Fruit fly (Drosophila melanogaster) whole organism, larva: Measurements from ENCODE around the gene ry.

Experiments used
- noc ChIP-seq: fragments of 200-800 bp; sonication (Bioruptor generic); optimal IDR thresholded peaks from 3 replicates; lab custom pipeline; 2019; ENCODE audit warnings: missing biosample characterization, mild to moderate bottlenecking, missing genetic modification characterization, moderate library complexity

Gene ry

dm6 chr3R:13042258-13043032 lies 10.1 kb downstream of the ry start, which contains the start of gene snk:
TSS of gene snk (minus strand) at chr3R:13042770.
- TF ChIP-seq noc (tag; lab: Kevin White, UChicago), result no peak

- no peak for TF ChIP-seq noc (tag; lab: Kevin White, UChicago)
These were observed 11.5 kb downstream of the ry start, which contains the start of gene CG45122 for dm6 chr3R:13043857-13044256. TSS of gene CG45122 (plus strand) at chr3R:13044157.

- TF ChIP-seq noc (tag; lab: Kevin White, UChicago), result no peak
These were observed 12.1 kb downstream of the ry start, which contains the start of gene Hsc70-2 for dm6 chr3R:13044459-13044858. TSS of gene Hsc70-2 (plus strand) at chr3R:13044759.

dm6 chr3R:13047431-13047830 lies 15.1 kb downstream of the ry start, which contains the start of gene CG31157:
TSS of gene CG31157 (plus strand) at chr3R:13047731.
- no peak for TF ChIP-seq noc (tag; lab: Kevin White, UChicago)

dm6 chr3R:13051298-13051723 lies 19.0 kb downstream of the ry start, which contains the start of gene CG7966:
TSS of gene CG7966 (minus strand) at chr3R:13051453.
- TF ChIP-seq noc (tag; lab: Kevin White, UChicago), result peak; percentile 59

dm6 chr3R:13051942-13052693 lies 19.8 kb downstream of the ry start, which contains the start of gene pic:
TSS of gene pic (plus strand) at chr3R:13052245.
- no peak for TF ChIP-seq noc (tag; lab: Kevin White, UChicago)

- no peak for TF ChIP-seq noc (tag; lab: Kevin White, UChicago)
These were observed 24.2 kb downstream of the ry start for dm6 chr3R:13056553-13056952.

dm6 chr3R:13057121-13057805 lies 24.9 kb downstream of the ry start, which contains the start of gene sim:
TSS of gene sim (plus strand) at chr3R:13057755.
- no peak for TF ChIP-seq noc (tag; lab: Kevin White, UChicago)

dm6 chr3R:13063746-13064592 lies 31.6 kb downstream of the ry start:
- TF ChIP-seq noc (tag; lab: Kevin White, UChicago), result no peak

- no peak for TF ChIP-seq noc (tag; lab: Kevin White, UChicago)
These were observed 32.9 kb downstream of the ry start for dm6 chr3R:13065180-13065757.

- peak; percentile 69 for TF ChIP-seq noc (tag; lab: Kevin White, UChicago)
These were observed 35.7 kb downstream of the ry start for dm6 chr3R:13068022-13068421.

- TF ChIP-seq noc (tag; lab: Kevin White, UChicago), result no peak
These were observed 37.8 kb downstream of the ry start for dm6 chr3R:13070011-13070619.

dm6 chr3R:13072052-13072451 lies 39.7 kb downstream of the ry start:
- no peak for TF ChIP-seq noc (tag; lab: Kevin White, UChicago)

dm6 chr3R:13073174-13073573 lies 40.8 kb downstream of the ry start:
- no peak for TF ChIP-seq noc (tag; lab: Kevin White, UChicago)
